Worm (Caenorhabditis elegans) whole organism, young adult: ENCODE results near the gene zipt-3.

Experiments used
- D2030.7 ChIP-seq: fragments of 200-800 bp; sonication (Bioruptor generic); IDR thresholded peaks from 2 replicates; pipeline ENCODE4 v1.3.6; 2022; ENCODE audit warnings: missing genetic modification reagents, missing genetic modification characterization, missing compliant biosample characterization
- F49E8.2 ChIP-seq: sonication (generic microtip); optimal IDR thresholded peaks from 3 replicates; lab custom pipeline; 2017; ENCODE audit warnings: missing genetic modification characterization, mild to moderate bottlenecking, missing compliant biosample characterization, antibody characterized with exemption, moderate library complexity; ENCODE audit not compliant: insufficient read depth
- mes-4 ChIP-seq: sonication (generic microtip); optimal IDR thresholded peaks from 2 replicates; lab custom pipeline; 2016; ENCODE audit warnings: missing genotype, missing genetic modification characterization, missing compliant biosample characterization
- unc-130 ChIP-seq: sonication (generic microtip); optimal IDR thresholded peaks from 2 replicates; lab custom pipeline; 2016; ENCODE audit warnings: missing genetic modification reagents, missing genetic modification characterization, missing compliant biosample characterization
- xnd-1 ChIP-seq: sonication (generic microtip); optimal IDR thresholded peaks from 2 replicates; lab custom pipeline; 2016; ENCODE audit warnings: missing genotype, missing genetic modification reagents, missing genetic modification characterization, missing compliant biosample characterization

DNA sequence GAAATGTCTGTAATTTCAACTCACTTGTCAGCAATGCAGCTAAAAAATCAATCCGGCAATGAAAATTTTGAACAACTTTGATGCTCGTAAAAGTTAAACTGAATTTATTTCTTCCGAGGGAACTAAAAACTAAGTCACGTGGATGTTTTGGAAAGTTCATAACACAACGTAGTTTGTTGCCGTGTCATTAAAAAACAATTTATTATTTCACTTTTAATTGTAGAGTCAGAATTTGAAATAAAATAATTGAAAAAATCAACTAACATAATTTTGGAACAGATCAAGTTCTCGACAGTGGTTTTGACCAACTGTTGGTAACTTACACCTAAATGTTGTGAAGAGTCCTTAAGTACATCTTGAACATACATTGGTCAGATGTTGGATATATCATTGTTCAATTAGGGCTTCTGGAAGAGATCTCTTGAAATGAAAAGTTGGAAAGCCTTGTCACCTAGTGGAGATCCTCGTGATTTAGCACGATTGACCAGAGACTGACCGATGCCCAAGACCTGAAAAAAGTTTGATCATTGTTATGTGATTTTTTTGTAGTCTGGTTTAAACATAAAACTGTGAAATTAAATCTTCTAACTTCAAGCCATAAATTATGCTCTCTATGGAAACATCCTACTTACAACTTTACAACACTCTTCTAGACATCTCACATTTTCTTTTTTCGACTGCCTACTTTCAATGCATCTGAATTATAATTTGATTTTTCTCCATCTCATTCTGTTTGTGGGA is 12.6 kb downstream of the zipt-3 start, which contains the start of the genes C18A3.7 and C18A3.11:
- no peak for TF ChIP-seq D2030.7
- no peak for TF ChIP-seq xnd-1
- no peak for TF ChIP-seq F49E8.2 (tag; lab: Kevin White, UChicago)
- no peak for TF ChIP-seq mes-4 (tag; lab: Kevin White, UChicago)
- no peak for TF ChIP-seq unc-130 (GFP tag; lab: Kevin White, UChicago)
